Fruit fly (Drosophila melanogaster) whole organism, embryonic: ENCODE results near the gene CG33120.

ENCODE experiments used
- Bteb2 ChIP-seq: fragments of 200-800 bp; sonication (Bioruptor generic); optimal IDR thresholded peaks from 2 replicates; lab custom pipeline; 2016; ENCODE audit warnings: missing biosample characterization, missing genetic modification characterization
- CG10147 ChIP-seq: fragments of 200-800 bp; sonication (Bioruptor generic); optimal IDR thresholded peaks from 2 replicates; lab custom pipeline; 2019; ENCODE audit warnings: missing biosample characterization, mild to moderate bottlenecking, missing genetic modification characterization, moderate library complexity
- CG1024 ChIP-seq: fragments of 200-800 bp; sonication (Bioruptor generic); IDR thresholded peaks from 2 replicates; pipeline ENCODE4 v1.3.6; 2022; ENCODE audit warnings: missing biosample characterization, missing genetic modification characterization
- CG10366 ChIP-seq: fragments of 200-800 bp; sonication (Bioruptor generic); IDR thresholded peaks from 2 replicates; pipeline ENCODE4 v1.3.6; 2022; ENCODE audit warnings: missing biosample characterization, missing genetic modification characterization
- CG11398 ChIP-seq: fragments of 200-800 bp; sonication (Bioruptor generic); optimal IDR thresholded peaks from 2 replicates; lab custom pipeline; 2016; ENCODE audit warnings: missing biosample characterization, missing genetic modification characterization
- CG11696 ChIP-seq: fragments of 200-800 bp; sonication (Bioruptor generic); IDR thresholded peaks from 2 replicates; pipeline ENCODE4 v1.3.6; 2022; ENCODE audit warnings: missing biosample characterization, missing genetic modification characterization
- CG12104 ChIP-seq: fragments of 200-800 bp; sonication (Bioruptor generic); optimal IDR thresholded peaks from 3 replicates; lab custom pipeline; 2016; ENCODE audit warnings: missing biosample characterization, missing genetic modification characterization
- CG1233 ChIP-seq: fragments of 200-800 bp; sonication (Bioruptor generic); optimal IDR thresholded peaks from 4 replicates; lab custom pipeline; 2018; ENCODE audit warnings: missing biosample characterization, mild to moderate bottlenecking, missing genetic modification characterization
- CG12391 ChIP-seq: fragments of 200-800 bp; sonication (Bioruptor generic); optimal IDR thresholded peaks from 3 replicates; lab custom pipeline; 2018; ENCODE audit warnings: missing biosample characterization, mild to moderate bottlenecking, missing genetic modification characterization, moderate library complexity
- CG13296 ChIP-seq: fragments of 200-800 bp; sonication (Bioruptor generic); optimal IDR thresholded peaks from 3 replicates; lab custom pipeline; 2018; ENCODE audit warnings: missing biosample characterization, mild to moderate bottlenecking, missing genetic modification characterization
- CG13775 ChIP-seq: fragments of 200-800 bp; sonication (Bioruptor generic); optimal IDR thresholded peaks from 3 replicates; lab custom pipeline; 2017; ENCODE audit warnings: missing biosample characterization, mild to moderate bottlenecking, missing genetic modification characterization
- CG14667 ChIP-seq: fragments of 200-800 bp; sonication (Bioruptor generic); IDR thresholded peaks from 2 replicates; pipeline ENCODE4 v1.3.6; 2022; ENCODE audit warnings: missing biosample characterization, missing genetic modification characterization
- CG15269 ChIP-seq: fragments of 200-800 bp; sonication (Bioruptor generic); optimal IDR thresholded peaks from 2 replicates; lab custom pipeline; 2018; ENCODE audit warnings: missing biosample characterization, mild to moderate bottlenecking, missing genetic modification characterization, moderate library complexity
- CG15514 ChIP-seq: fragments of 200-800 bp; sonication (Bioruptor generic); optimal IDR thresholded peaks from 3 replicates; lab custom pipeline; 2017; ENCODE audit warnings: missing biosample characterization, missing genetic modification characterization, mild to moderate bottlenecking, moderate library complexity, missing genetic modification reagents
- CG15696 ChIP-seq: fragments of 200-800 bp; sonication (Bioruptor generic); optimal IDR thresholded peaks from 2 replicates; lab custom pipeline; 2019; ENCODE audit warnings: missing biosample characterization, mild to moderate bottlenecking, missing genetic modification characterization, moderate library complexity
- CG1602 ChIP-seq: fragments of 200-800 bp; sonication (Bioruptor generic); optimal IDR thresholded peaks from 3 replicates; lab custom pipeline; 2016; ENCODE audit warnings: missing biosample characterization, missing genetic modification characterization
- CG17328 ChIP-seq: fragments of 200-800 bp; sonication (Bioruptor generic); IDR thresholded peaks from 2 replicates; pipeline ENCODE4 v1.3.6; 2022; ENCODE audit warnings: missing biosample characterization, missing genetic modification characterization
- CG30020 ChIP-seq: fragments of 200-800 bp; optimal IDR thresholded peaks from 2 replicates; lab custom pipeline; 2019; ENCODE audit warnings: missing biosample characterization, mild to moderate bottlenecking, missing genetic modification characterization, moderate library complexity
- CG42726 ChIP-seq: fragments of 200-800 bp; sonication (Bioruptor generic); IDR thresholded peaks from 2 replicates; pipeline ENCODE4 v1.3.6; 2022; ENCODE audit warnings: missing biosample characterization, missing genetic modification characterization; ENCODE audit not compliant: partially characterized antibody
- CG4328 ChIP-seq: fragments of 200-800 bp; sonication (Bioruptor generic); optimal IDR thresholded peaks from 3 replicates; lab custom pipeline; 2017; ENCODE audit warnings: missing biosample characterization, missing genetic modification reagents, missing genetic modification characterization
- CG6254 ChIP-seq: fragments of 200-800 bp; sonication (Bioruptor generic); optimal IDR thresholded peaks from 3 replicates; lab custom pipeline; 2017; ENCODE audit warnings: mild to moderate bottlenecking, missing biosample characterization, missing genetic modification reagents, missing genetic modification characterization
- CG8089 ChIP-seq: fragments of 200-800 bp; sonication (Bioruptor generic); optimal IDR thresholded peaks from 3 replicates; lab custom pipeline; 2016; ENCODE audit warnings: missing biosample characterization, missing genetic modification characterization
- D ChIP-seq, 2 experiments: fragments of 200-800 bp in 1 of 2; fragments of >200 bp in 1 of 2; sonication (Bioruptor generic) in 1 of 2; optimal IDR thresholded peaks; 2 replicates in 1 of 2; 3 replicates in 1 of 2; lab custom pipeline; 2017; ENCODE audit warnings: mild to moderate bottlenecking in 1 of 2, missing biosample characterization in 1 of 2, missing genetic modification characterization in 1 of 2, missing genetic modification reagents in 1 of 2
- Dbx ChIP-seq: fragments of 200-800 bp; sonication (Bioruptor generic); IDR thresholded peaks from 3 replicates; pipeline ENCODE4 v1.3.6; 2022; ENCODE audit warnings: missing biosample characterization, missing genetic modification characterization
- Fer3 ChIP-seq: fragments of 200-800 bp; sonication (Bioruptor generic); optimal IDR thresholded peaks from 2 replicates; lab custom pipeline; 2018; ENCODE audit warnings: missing biosample characterization, mild to moderate bottlenecking, missing genetic modification characterization, moderate library complexity
- Mad ChIP-seq: fragments of 200-800 bp; sonication (Bioruptor generic); optimal IDR thresholded peaks from 2 replicates; lab custom pipeline; 2016; ENCODE audit warnings: missing biosample characterization, missing genetic modification characterization
- Neu2 ChIP-seq: fragments of 200-800 bp; sonication (Bioruptor generic); optimal IDR thresholded peaks from 3 replicates; lab custom pipeline; 2016; ENCODE audit warnings: missing biosample characterization, missing genetic modification characterization, borderline replicate concordance
- Opbp ChIP-seq: fragments of 200-800 bp; sonication (Bioruptor generic); IDR thresholded peaks from 3 replicates; pipeline ENCODE4 v1.3.6; 2022; ENCODE audit warnings: missing biosample characterization, missing genetic modification characterization; ENCODE audit not compliant: partially characterized antibody
- Ptx1 ChIP-seq: fragments of 200-800 bp; sonication (Bioruptor generic); IDR thresholded peaks from 2 replicates; pipeline ENCODE4 v1.3.6; 2022; ENCODE audit warnings: missing biosample characterization, missing genetic modification characterization
- Ravus ChIP-seq: fragments of 200-800 bp; sonication (Bioruptor generic); IDR thresholded peaks from 2 replicates; pipeline ENCODE4 v1.3.6; 2022; ENCODE audit warnings: missing biosample characterization, missing genetic modification characterization
- Rfx ChIP-seq: fragments of 200-800 bp; sonication (Bioruptor generic); IDR thresholded peaks from 2 replicates; pipeline ENCODE4 v1.3.6; 2022; ENCODE audit warnings: missing biosample characterization, missing genetic modification characterization
- Six4 ChIP-seq: fragments of 200-800 bp; sonication (Bioruptor generic); optimal IDR thresholded peaks from 2 replicates; lab custom pipeline; 2016; ENCODE audit warnings: missing biosample characterization, missing genetic modification characterization
- Sox102F ChIP-seq: fragments of 200-800 bp; sonication (Bioruptor generic); optimal IDR thresholded peaks from 2 replicates; lab custom pipeline; 2018; ENCODE audit warnings: missing biosample characterization, mild to moderate bottlenecking, missing genetic modification characterization, moderate library complexity
- Stat92E ChIP-seq, 3 experiments: fragments of >200 bp in 2 of 3; fragments of 200-800 bp in 1 of 3; sonication (Bioruptor generic) in 1 of 3; optimal IDR thresholded peaks; 2 replicates each; lab custom pipeline; 2017 to 2019; ENCODE audit warnings: missing biosample characterization in 3 of 3, missing genetic modification characterization in 3 of 3, mild to moderate bottlenecking in 1 of 3, moderate library complexity in 1 of 3
- Xbp1 ChIP-seq: fragments of 200-800 bp; sonication (Bioruptor generic); optimal IDR thresholded peaks from 3 replicates; lab custom pipeline; 2016; ENCODE audit warnings: missing biosample characterization, mild to moderate bottlenecking, missing genetic modification characterization
- bbx ChIP-seq: fragments of 200-800 bp; sonication (Bioruptor generic); IDR thresholded peaks from 2 replicates; pipeline ENCODE4 v1.3.6; 2022; ENCODE audit warnings: missing biosample characterization, missing genetic modification characterization; ENCODE audit not compliant: partially characterized antibody
- cato ChIP-seq: fragments of 200-800 bp; sonication (Bioruptor generic); optimal IDR thresholded peaks from 2 replicates; lab custom pipeline; 2016; ENCODE audit warnings: missing biosample characterization, missing genetic modification characterization, borderline replicate concordance
- ci ChIP-seq: fragments of 200-800 bp; sonication (Bioruptor generic); IDR thresholded peaks from 3 replicates; pipeline ENCODE4 v1.3.6; 2022; ENCODE audit warnings: missing biosample characterization, missing genetic modification characterization
- dimm ChIP-seq: fragments of 200-800 bp; sonication (Bioruptor generic); IDR thresholded peaks from 2 replicates; pipeline ENCODE4 v1.3.6; 2022; ENCODE audit warnings: missing biosample characterization, missing genetic modification characterization
- disco-r ChIP-seq: fragments of 200-800 bp; sonication (Bioruptor generic); optimal IDR thresholded peaks from 2 replicates; lab custom pipeline; 2016; ENCODE audit warnings: missing biosample characterization, missing genetic modification characterization
- gfzf ChIP-seq: fragments of 200-800 bp; sonication (Bioruptor generic); optimal IDR thresholded peaks from 2 replicates; lab custom pipeline; 2016; ENCODE audit warnings: missing biosample characterization, mild to moderate bottlenecking, missing genetic modification characterization, moderate library complexity
- lola ChIP-seq, 3 experiments: fragments of >200 bp in 2 of 3; fragments of 200-800 bp in 1 of 3; sonication (Bioruptor generic) in 1 of 3; optimal IDR thresholded peaks; 2 replicates each; lab custom pipeline; 2017 to 2019; ENCODE audit warnings: missing biosample characterization in 3 of 3, missing genetic modification characterization in 3 of 3, mild to moderate bottlenecking in 1 of 3, moderate library complexity in 1 of 3
- mld ChIP-seq: fragments of 200-800 bp; sonication (Bioruptor generic); IDR thresholded peaks from 3 replicates; pipeline ENCODE4 v1.3.6; 2022; ENCODE audit warnings: missing biosample characterization, missing genetic modification characterization; ENCODE audit not compliant: partially characterized antibody
- schlank ChIP-seq: fragments of 200-800 bp; sonication (Bioruptor generic); optimal IDR thresholded peaks from 2 replicates; lab custom pipeline; 2018; ENCODE audit warnings: missing biosample characterization, mild to moderate bottlenecking, missing genetic modification characterization
- slou ChIP-seq: fragments of 200-800 bp; sonication (Bioruptor generic); optimal IDR thresholded peaks from 3 replicates; lab custom pipeline; 2016; ENCODE audit warnings: missing biosample characterization, missing genetic modification characterization
- ssp ChIP-seq: fragments of 200-800 bp; sonication (Bioruptor generic); IDR thresholded peaks from 2 replicates; pipeline ENCODE4 v1.3.6; 2022; ENCODE audit warnings: missing biosample characterization, missing genetic modification characterization
- stwl ChIP-seq: fragments of 200-800 bp; sonication (Bioruptor generic); optimal IDR thresholded peaks from 3 replicates; lab custom pipeline; 2018; ENCODE audit warnings: missing biosample characterization, mild to moderate bottlenecking, missing genetic modification characterization, moderate library complexity
- tin ChIP-seq: fragments of 200-800 bp; sonication (Bioruptor generic); optimal IDR thresholded peaks from 3 replicates; lab custom pipeline; 2016; ENCODE audit warnings: missing biosample characterization, missing genetic modification characterization
- ttk ChIP-seq: fragments of 200-800 bp; sonication (Bioruptor generic); IDR thresholded peaks from 2 replicates; pipeline ENCODE4 v2.1.2; 2022; ENCODE audit warnings: missing biosample characterization, missing genetic modification characterization
- zfh2 ChIP-seq: fragments of 200-800 bp; sonication (Bioruptor generic); optimal IDR thresholded peaks from 2 replicates; lab custom pipeline; 2016; ENCODE audit warnings: missing biosample characterization, missing genetic modification characterization

CG33120 gene

DNA sequence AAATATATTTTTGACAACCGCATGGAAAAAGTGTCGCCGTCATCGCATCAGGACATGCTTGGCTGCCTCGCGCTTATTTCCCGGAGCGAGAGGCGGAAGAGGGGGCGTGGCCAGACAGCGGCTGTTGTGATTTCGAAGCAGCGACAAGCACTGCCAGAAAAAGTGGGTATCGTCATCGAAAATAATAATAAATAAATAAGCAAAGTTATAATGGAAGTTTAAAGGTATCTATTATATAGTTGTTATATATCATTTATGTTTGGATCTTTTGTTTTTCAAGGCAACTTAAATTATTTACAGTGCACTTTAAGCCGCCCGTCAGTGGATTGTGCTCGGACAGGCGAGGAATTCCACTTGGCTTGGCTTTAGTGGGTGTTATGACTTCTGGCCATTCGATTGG is 44.9 kb upstream of the CG33120 start (continued):
- no peak for TF ChIP-seq Dbx (GFP tag; lab: Robert Waterston, UW)
- TF ChIP-seq CG8089 (GFP tag; lab: Kevin White, UChicago), result no peak
- TF ChIP-seq Rfx (GFP tag; lab: Robert Waterston, UW), result peak; percentile 25; the same call in 1 of the 2 replicates
- no peak for TF ChIP-seq CG4328 (GFP tag; lab: Kevin White, UChicago)
- TF ChIP-seq Neu2 (GFP tag; lab: Kevin White, UChicago), result no peak
- TF ChIP-seq CG1233 (GFP tag; lab: Kevin White, UChicago), result no peak
- no peak for TF ChIP-seq CG13296 (GFP tag; lab: Kevin White, UChicago)
- TF ChIP-seq lola (GFP tag; optimal IDR thresholded peaks at IDR 0.05; lab: Kevin White, UChicago), result peak in 1 of 3 experiments; percentile 32
- TF ChIP-seq CG12104 (GFP tag; lab: Kevin White, UChicago), result no peak
- no peak for TF ChIP-seq CG42726 (GFP tag; lab: Robert Waterston, UW)
- no peak for TF ChIP-seq CG6254 (GFP tag; lab: Kevin White, UChicago)
- no peak for TF ChIP-seq tin (GFP tag; lab: Kevin White, UChicago)
- no peak for TF ChIP-seq CG10366 (GFP tag; lab: Robert Waterston, UW)
- TF ChIP-seq Ptx1 (GFP tag; lab: Robert Waterston, UW), result no peak
- TF ChIP-seq CG11398, result no peak
- no peak for TF ChIP-seq Fer3 (tag; lab: Kevin White, UChicago)
- no peak for TF ChIP-seq gfzf (GFP tag; lab: Kevin White, UChicago)
- TF ChIP-seq CG15269 (tag; lab: Kevin White, UChicago), result no peak
- no peak for TF ChIP-seq ttk (GFP tag; lab: Robert Waterston, UW)
- no peak for TF ChIP-seq CG15514 (GFP tag; lab: Kevin White, UChicago)
- TF ChIP-seq CG12391, result peak; percentile 43
- no peak for TF ChIP-seq bbx
- TF ChIP-seq ssp (GFP tag; lab: Robert Waterston, UW), result no peak
- TF ChIP-seq Stat92E (GFP tag; optimal IDR thresholded peaks at IDR 0.05; lab: Kevin White, UChicago), result no peak
- no peak for TF ChIP-seq CG1024 (GFP tag; lab: Robert Waterston, UW)
- no peak for TF ChIP-seq stwl (tag; lab: Kevin White, UChicago)
- TF ChIP-seq slou, result no peak
- no peak for TF ChIP-seq Xbp1 (GFP tag; lab: Kevin White, UChicago)
- no peak for TF ChIP-seq CG13775
- no peak for TF ChIP-seq D (optimal IDR thresholded peaks at IDR 0.05; lab: Kevin White, UChicago)
- TF ChIP-seq D (GFP tag; optimal IDR thresholded peaks at IDR 0.05; lab: Kevin White, UChicago), result no peak
- no peak for TF ChIP-seq Six4 (GFP tag; lab: Kevin White, UChicago)
- TF ChIP-seq CG1602, result no peak
- TF ChIP-seq CG17328 (GFP tag; lab: Robert Waterston, UW), result 0 out of 2 replicates have a peak, but pooled peaks have one; percentile 19
- no peak for TF ChIP-seq schlank (tag; lab: Kevin White, UChicago)
- no peak for TF ChIP-seq CG11696
- TF ChIP-seq Sox102F (GFP tag; lab: Kevin White, UChicago), result peak; percentile 27
- no peak for TF ChIP-seq disco-r (GFP tag; lab: Kevin White, UChicago)
- no peak for TF ChIP-seq CG14667 (GFP tag; lab: Robert Waterston, UW)
- TF ChIP-seq Mad (GFP tag; lab: Kevin White, UChicago), result no peak
- no peak for TF ChIP-seq CG30020
- no peak for TF ChIP-seq Ravus (GFP tag; lab: Robert Waterston, UW)
- TF ChIP-seq cato (GFP tag; lab: Kevin White, UChicago), result no peak
- TF ChIP-seq CG15696 (tag; lab: Kevin White, UChicago), result no peak
- no peak for TF ChIP-seq dimm (GFP tag; lab: Robert Waterston, UW)
- no peak for TF ChIP-seq Opbp (GFP tag; lab: Robert Waterston, UW)
- 0 out of 3 replicates have a peak, but pooled peaks have one; percentile 33 for TF ChIP-seq ci (GFP tag; lab: Robert Waterston, UW)
- no peak for TF ChIP-seq mld
- TF ChIP-seq Bteb2 (GFP tag; lab: Kevin White, UChicago), result no peak
- no peak for TF ChIP-seq CG10147
- no peak for TF ChIP-seq zfh2 (GFP tag; lab: Kevin White, UChicago)
